Worm (Caenorhabditis elegans) whole organism, early embryonic: ENCODE results near the gene ZK970.8.

Experiments used
- B0310.2 ChIP-seq: sonication (generic microtip); optimal IDR thresholded peaks from 2 replicates; lab custom pipeline; 2016; ENCODE audit warnings: mild to moderate bottlenecking, missing genetic modification characterization, missing compliant biosample characterization
- aly-1 ChIP-seq: sonication (generic microtip); optimal IDR thresholded peaks from 2 replicates; lab custom pipeline; 2016; ENCODE audit warnings: missing genetic modification characterization, missing compliant biosample characterization
- ama-1 ChIP-seq: fragments of 150-350 bp; optimal IDR thresholded peaks from 2 replicates; lab custom pipeline; 2014
- ceh-13 ChIP-seq: fragments of 200-800 bp; sonication (Bioruptor generic); optimal IDR thresholded peaks from 2 replicates; lab custom pipeline; 2018; ENCODE audit warnings: mild to moderate bottlenecking, missing genetic modification characterization, missing compliant biosample characterization
- ceh-36 ChIP-seq: sonication (generic microtip); optimal IDR thresholded peaks from 2 replicates; lab custom pipeline; 2016; ENCODE audit warnings: missing genetic modification characterization, inconsistent platforms, missing compliant biosample characterization
- flt-1 ChIP-seq: fragments of 200-800 bp; sonication (Bioruptor generic); IDR thresholded peaks from 2 replicates; pipeline ENCODE4 v1.3.6; 2022; ENCODE audit warnings: missing genetic modification characterization, missing compliant biosample characterization
- hmbx-1 ChIP-seq: sonication (generic microtip); optimal IDR thresholded peaks from 2 replicates; lab custom pipeline; 2016; ENCODE audit warnings: mild to moderate bottlenecking, missing genetic modification characterization, missing compliant biosample characterization
- hmg-4 ChIP-seq: fragments of 200-800 bp; sonication (Bioruptor generic); optimal IDR thresholded peaks from 2 replicates; lab custom pipeline; 2018; ENCODE audit warnings: mild to moderate bottlenecking, missing genetic modification characterization, missing compliant biosample characterization
- hnd-1 ChIP-seq: sonication (generic microtip); optimal IDR thresholded peaks from 2 replicates; lab custom pipeline; 2016; ENCODE audit warnings: missing genetic modification characterization, missing compliant biosample characterization
- pes-1 ChIP-seq: fragments of 200-800 bp; sonication (Bioruptor generic); IDR thresholded peaks from 2 replicates; pipeline ENCODE4 v1.3.6; 2022; ENCODE audit warnings: missing genetic modification reagents, missing genetic modification characterization, missing compliant biosample characterization
- scrt-1 ChIP-seq: fragments of 200-800 bp; sonication (Bioruptor generic); IDR thresholded peaks from 2 replicates; pipeline ENCODE4 v1.3.6; 2022; ENCODE audit warnings: missing genetic modification characterization, missing compliant biosample characterization
- sea-1 ChIP-seq: fragments of 200-800 bp; sonication (Bioruptor generic); conservative IDR thresholded peaks from 2 replicates; pipeline ENCODE4 v1.3.6; 2022; ENCODE audit warnings: missing genetic modification characterization, missing compliant biosample characterization
- tbx-11 ChIP-seq: fragments of 200-800 bp; sonication (Bioruptor generic); IDR thresholded peaks from 2 replicates; pipeline ENCODE4 v1.3.6; 2022; ENCODE audit warnings: missing genetic modification characterization, missing compliant biosample characterization
- tra-4 ChIP-seq: sonication (generic microtip); optimal IDR thresholded peaks from 2 replicates; lab custom pipeline; 2017; ENCODE audit warnings: missing genetic modification characterization, missing compliant biosample characterization

ce11 chrII:10281674-10282073, 27.8 kb upstream of the ZK970.8 start:
- no peak for TF ChIP-seq tbx-11
- no peak for TF ChIP-seq pes-1 (GFP tag; lab: Robert Waterston, UW)
- TF ChIP-seq flt-1 (GFP tag; lab: Robert Waterston, UW), result no peak
- no peak for TF ChIP-seq hmbx-1
- no peak for TF ChIP-seq tra-4 (tag; lab: Kevin White, UChicago)
- no peak for TF ChIP-seq B0310.2 (tag; lab: Kevin White, UChicago)
- TF ChIP-seq ceh-36, result no peak
- TF ChIP-seq ama-1 (lab: Kevin White, UChicago), result no peak
- TF ChIP-seq ceh-13 (GFP tag; lab: Kevin White, UChicago), result no peak
- TF ChIP-seq scrt-1, result no peak
- TF ChIP-seq hnd-1 (tag; lab: Kevin White, UChicago), result no peak
- TF ChIP-seq sea-1 (GFP tag; lab: Robert Waterston, UW), result no peak
- TF ChIP-seq aly-1 (tag; lab: Kevin White, UChicago), result no peak
- no peak for TF ChIP-seq hmg-4 (GFP tag; lab: Kevin White, UChicago)
